Fruit fly (Drosophila melanogaster) whole organism, wandering third instar larva: ENCODE data around the gene CG14204.

Source experiments
- Abd-B ChIP-seq: fragments of >200 bp; optimal IDR thresholded peaks from 2 replicates; lab custom pipeline; 2017; ENCODE audit warnings: missing biosample characterization, missing genetic modification characterization
- CG9705 ChIP-seq: fragments of 200-800 bp; sonication (Bioruptor generic); optimal IDR thresholded peaks from 2 replicates; lab custom pipeline; 2018; ENCODE audit warnings: missing biosample characterization, mild to moderate bottlenecking, missing genetic modification characterization
- CrebA ChIP-seq: fragments of 200-800 bp; sonication (Bioruptor generic); optimal IDR thresholded peaks from 2 replicates; lab custom pipeline; 2016; ENCODE audit warnings: missing biosample characterization, mild to moderate bottlenecking, missing genetic modification characterization, borderline replicate concordance
- Dfd ChIP-seq: fragments of >200 bp; optimal IDR thresholded peaks from 2 replicates; lab custom pipeline; 2017; ENCODE audit warnings: missing biosample characterization, missing genetic modification characterization
- Dif ChIP-seq: fragments of 200-275, 200-300 bp; sonication (Bioruptor generic); optimal IDR thresholded peaks from 2 replicates; lab custom pipeline; 2018; ENCODE audit warnings: missing biosample characterization, missing genetic modification characterization; ENCODE audit not compliant: partially characterized antibody
- GATAd ChIP-seq: sonication (Bioruptor generic); optimal IDR thresholded peaks from 2 replicates; lab custom pipeline; 2016; ENCODE audit warnings: missing biosample characterization, missing genetic modification characterization
- Hr83 ChIP-seq: fragments of 200-300 bp; sonication (Bioruptor generic); optimal IDR thresholded peaks from 2 replicates; lab custom pipeline; 2016; ENCODE audit warnings: missing biosample characterization, mild to moderate bottlenecking, missing genetic modification characterization, moderate library complexity; ENCODE audit not compliant: poor library complexity, severe bottlenecking
- Mio ChIP-seq: sonication (Bioruptor generic); optimal IDR thresholded peaks from 2 replicates; lab custom pipeline; 2016; ENCODE audit warnings: missing biosample characterization, missing genetic modification characterization
- Myc ChIP-seq: fragments of >200 bp; optimal IDR thresholded peaks from 2 replicates; lab custom pipeline; 2017
- N ChIP-seq: fragments of >200 bp; optimal IDR thresholded peaks from 2 replicates; lab custom pipeline; 2018; ENCODE audit warnings: missing biosample characterization, missing external identifiers, missing genetic modification characterization
- Sp1 ChIP-seq: fragments of 200-800 bp; sonication (Bioruptor generic); optimal IDR thresholded peaks from 3 replicates; lab custom pipeline; 2019; ENCODE audit warnings: missing biosample characterization, mild to moderate bottlenecking, missing genetic modification characterization, moderate library complexity
- brk ChIP-seq: fragments of 200-800 bp; sonication (Bioruptor generic); optimal IDR thresholded peaks from 2 replicates; lab custom pipeline; 2016; ENCODE audit warnings: missing biosample characterization, mild to moderate bottlenecking, missing genetic modification characterization
- dl ChIP-seq, 2 experiments: fragments of 175-275, 200-275 bp in 1 of 2; fragments of 200-275 bp in 1 of 2; sonication (Bioruptor generic); optimal IDR thresholded peaks; lab custom pipeline; 2018; ENCODE audit warnings: mild to moderate bottlenecking in 2 of 2, missing biosample characterization in 2 of 2, missing genetic modification characterization in 2 of 2, moderate library complexity in 2 of 2; ENCODE audit not compliant: partially characterized antibody in 2 of 2, insufficient read depth in 1 of 2
- ey ChIP-seq: fragments of 200-800 bp; sonication (Bioruptor generic); optimal IDR thresholded peaks from 2 replicates; lab custom pipeline; 2016; ENCODE audit warnings: missing biosample characterization, missing genetic modification characterization
- foxo ChIP-seq, 2 experiments: fragments of 200-800 bp; sonication (Bioruptor generic); optimal IDR thresholded peaks; 2 replicates in 1 of 2; 3 replicates in 1 of 2; lab custom pipeline; 2016 to 2017; ENCODE audit warnings: missing biosample characterization in 2 of 2, missing genetic modification characterization in 2 of 2
- fru ChIP-seq: fragments of 200-800 bp; sonication (Bioruptor generic); optimal IDR thresholded peaks from 3 replicates; lab custom pipeline; 2016; ENCODE audit warnings: missing biosample characterization, mild to moderate bottlenecking, missing genetic modification characterization
- h ChIP-seq: fragments of 200-800 bp; sonication (Bioruptor generic); optimal IDR thresholded peaks from 3 replicates; lab custom pipeline; 2016; ENCODE audit warnings: missing biosample characterization, mild to moderate bottlenecking, missing genetic modification characterization
- jim ChIP-seq: fragments of 175-275, 200-325 bp; sonication (Bioruptor generic); optimal IDR thresholded peaks from 2 replicates; lab custom pipeline; 2016; ENCODE audit warnings: missing biosample characterization, mild to moderate bottlenecking, missing genetic modification characterization
- pan ChIP-seq: fragments of >200 bp; optimal IDR thresholded peaks from 2 replicates; lab custom pipeline; 2017
- psq ChIP-seq: fragments of 200-800 bp; sonication (Bioruptor generic); optimal IDR thresholded peaks from 3 replicates; lab custom pipeline; 2017; ENCODE audit warnings: missing biosample characterization, mild to moderate bottlenecking, missing genetic modification characterization, moderate library complexity
- rgr ChIP-seq: fragments of 200-800 bp; sonication (Bioruptor generic); optimal IDR thresholded peaks from 3 replicates; lab custom pipeline; 2016; ENCODE audit warnings: missing biosample characterization, mild to moderate bottlenecking, missing genetic modification characterization
- sage ChIP-seq: fragments of 200-800 bp; sonication (Bioruptor generic); optimal IDR thresholded peaks from 2 replicates; lab custom pipeline; 2016; ENCODE audit warnings: missing biosample characterization, mild to moderate bottlenecking, missing genetic modification characterization
- sv ChIP-seq: fragments of 200-800 bp; sonication (Bioruptor generic); optimal IDR thresholded peaks from 3 replicates; lab custom pipeline; 2016; ENCODE audit warnings: missing biosample characterization, missing genetic modification characterization
- tai ChIP-seq: sonication (Bioruptor generic); optimal IDR thresholded peaks from 2 replicates; lab custom pipeline; 2016; ENCODE audit warnings: missing biosample characterization, missing genetic modification characterization
- usp ChIP-seq: fragments of >200 bp; optimal IDR thresholded peaks from 2 replicates; lab custom pipeline; 2017; ENCODE audit warnings: missing biosample characterization, missing genetic modification characterization

The CG14204 gene

DNA sequence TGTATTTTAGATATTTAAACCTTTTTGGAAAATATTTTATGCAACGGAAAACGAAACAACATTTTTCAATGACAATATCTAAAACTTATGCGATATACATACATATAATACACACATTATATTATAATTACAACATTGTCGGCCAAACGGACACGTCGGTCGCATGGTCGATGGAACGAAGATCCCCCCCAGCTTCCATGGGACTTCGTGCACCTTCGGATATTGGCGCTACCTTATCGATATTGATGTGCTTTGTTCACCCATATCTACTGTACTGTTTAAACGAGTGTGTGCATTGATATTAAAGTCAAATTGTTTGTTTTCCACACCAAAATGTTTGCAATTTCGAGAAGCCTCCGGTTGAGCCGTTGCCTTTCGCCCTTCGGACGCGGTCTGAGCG, 42.0 kb downstream of the CG14204 start, which contains the start of gene CG14212:
TSS of gene CG14212 (plus strand) at position 301 of the 400 bp plus-strand sequence.
- no peak for TF ChIP-seq psq (GFP tag; lab: Kevin White, UChicago)
- no peak for TF ChIP-seq fru (GFP tag; lab: Kevin White, UChicago)
- TF ChIP-seq pan (lab: Kevin White, UChicago), result no peak
- no peak for TF ChIP-seq Dfd
- TF ChIP-seq rgr (GFP tag; lab: Kevin White, UChicago), result no peak
- TF ChIP-seq Myc (lab: Kevin White, UChicago), result no peak
- TF ChIP-seq CG9705 (GFP tag; lab: Kevin White, UChicago), result no peak
- TF ChIP-seq CrebA (GFP tag; lab: Kevin White, UChicago), result no peak
- no peak for TF ChIP-seq foxo (GFP tag; optimal IDR thresholded peaks at IDR 0.05; lab: Kevin White, UChicago)
- TF ChIP-seq sv (GFP tag; lab: Kevin White, UChicago), result no peak
- TF ChIP-seq jim, result no peak
- TF ChIP-seq usp (GFP tag; lab: Kevin White, UChicago), result no peak
- no peak for TF ChIP-seq Abd-B (GFP tag; lab: Kevin White, UChicago)
- TF ChIP-seq sage (GFP tag; lab: Kevin White, UChicago), result no peak
- no peak for TF ChIP-seq Mio (GFP tag; lab: Kevin White, UChicago)
- TF ChIP-seq h (GFP tag; lab: Kevin White, UChicago), result no peak
- no peak for TF ChIP-seq tai (GFP tag; lab: Kevin White, UChicago)
- TF ChIP-seq Hr83 (GFP tag; lab: Kevin White, UChicago), result no peak
- no peak for TF ChIP-seq ey (GFP tag; lab: Kevin White, UChicago)
- TF ChIP-seq GATAd (GFP tag; lab: Kevin White, UChicago), result no peak

DNA sequence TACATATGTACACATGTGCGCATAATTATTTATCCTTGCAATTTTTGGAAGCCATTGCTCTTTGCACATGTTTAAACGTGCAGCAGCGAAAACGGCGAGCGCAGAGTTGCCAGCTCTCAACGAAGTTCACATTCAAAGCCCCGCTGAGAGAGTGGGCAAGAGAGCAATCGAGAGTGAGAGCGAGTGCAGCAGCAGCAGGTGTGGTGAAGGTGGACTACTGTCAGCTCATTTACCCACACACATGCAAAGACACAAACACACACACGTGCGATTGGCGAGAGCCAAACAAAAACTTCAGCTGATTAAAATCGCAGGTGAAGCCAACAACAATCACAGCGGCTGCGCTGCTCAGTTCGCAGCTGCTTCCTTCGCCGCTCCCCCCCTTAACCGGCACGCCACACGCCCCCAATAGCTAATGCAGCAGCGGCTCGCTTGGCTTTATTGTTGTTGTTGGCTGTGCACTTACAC, 48.0 kb downstream of the CG14204 start:
- TF ChIP-seq fru (GFP tag; lab: Kevin White, UChicago), result peak; percentile 42
- no peak for TF ChIP-seq brk (GFP tag; lab: Kevin White, UChicago)
- peak; percentile 33 for TF ChIP-seq psq (GFP tag; lab: Kevin White, UChicago)
- TF ChIP-seq Dif (GFP tag; lab: Kevin White, UChicago), result peak; percentile 91
- no peak for TF ChIP-seq Hr83 (GFP tag; lab: Kevin White, UChicago)
- TF ChIP-seq GATAd (GFP tag; lab: Kevin White, UChicago), result no peak
- peak; percentile 4 for TF ChIP-seq Sp1
- peak in 1 of 2 experiments; percentile 76 for TF ChIP-seq dl (GFP tag; optimal IDR thresholded peaks at IDR 0.05; lab: Kevin White, UChicago; ENCODE audit: insufficient read depth in 1 of 2, partially characterized antibody in 2 of 2)
- TF ChIP-seq usp (GFP tag; lab: Kevin White, UChicago), result no peak
- peak; percentile 83 for TF ChIP-seq N
- no peak for TF ChIP-seq tai (GFP tag; lab: Kevin White, UChicago)
